Worm (Caenorhabditis elegans) whole organism, L3 larva: ENCODE measurements around the gene grd-3.
"Not testable (repeated sequence)": the region's sequence is repeated elsewhere in the genome, so short reads cannot be mapped to it uniquely, and the experiment has no call there.

Experiments used
- R02D3.7 ChIP-seq: fragments of 150-350 bp; optimal IDR thresholded peaks from 2 replicates; lab custom pipeline; 2014; ENCODE audit warnings: missing biosample characterization, missing genetic modification characterization
- ZK546.5 ChIP-seq: sonication (generic microtip); optimal IDR thresholded peaks from 2 replicates; lab custom pipeline; 2017; ENCODE audit warnings: missing biosample characterization, missing genetic modification characterization
- aly-2 ChIP-seq: fragments of 150-350 bp; optimal IDR thresholded peaks from 2 replicates; lab custom pipeline; 2014; ENCODE audit warnings: missing biosample characterization, missing genetic modification characterization
- ceh-28 ChIP-seq: fragments of 150-350 bp; optimal IDR thresholded peaks from 2 replicates; lab custom pipeline; 2014; ENCODE audit warnings: missing biosample characterization, missing genetic modification reagents, missing genetic modification characterization
- daf-12 ChIP-seq: fragments of 150-350 bp; optimal IDR thresholded peaks from 2 replicates; lab custom pipeline; 2014; ENCODE audit warnings: missing biosample characterization, missing genetic modification reagents, missing genetic modification characterization
- egl-27 ChIP-seq: sonication (generic microtip); optimal IDR thresholded peaks from 4 replicates; lab custom pipeline; 2017; ENCODE audit warnings: missing biosample characterization, missing genetic modification reagents, missing genetic modification characterization
- elt-1 ChIP-seq: fragments of 150-350 bp; optimal IDR thresholded peaks from 2 replicates; lab custom pipeline; 2014; ENCODE audit warnings: missing biosample characterization, missing genetic modification characterization
- elt-2 ChIP-seq: sonication (generic microtip); optimal IDR thresholded peaks from 2 replicates; lab custom pipeline; 2016; ENCODE audit warnings: missing genetic modification reagents, mild to moderate bottlenecking, missing genetic modification characterization, missing compliant biosample characterization
- elt-3 ChIP-seq, 3 experiments: fragments of 150-350 bp in 1 of 3; sonication (generic microtip) in 2 of 3; optimal IDR thresholded peaks; 2 replicates in 2 of 3; 4 replicates in 1 of 3; lab custom pipeline; 2014 to 2017; ENCODE audit warnings: missing biosample characterization in 3 of 3, missing genetic modification characterization in 3 of 3
- fkh-10 ChIP-seq: sonication (generic microtip); optimal IDR thresholded peaks from 2 replicates; lab custom pipeline; 2017; ENCODE audit warnings: missing biosample characterization, missing genetic modification reagents, missing genetic modification characterization
- fkh-2 ChIP-seq: fragments of 150-350 bp; optimal IDR thresholded peaks from 2 replicates; lab custom pipeline; 2014; ENCODE audit warnings: missing biosample characterization, missing genetic modification reagents, missing genetic modification characterization
- hmg-11 ChIP-seq: sonication (generic microtip); optimal IDR thresholded peaks from 2 replicates; lab custom pipeline; 2016; ENCODE audit warnings: missing genetic modification characterization, missing compliant biosample characterization
- jun-1 ChIP-seq: fragments of 150-350 bp; optimal IDR thresholded peaks from 2 replicates; lab custom pipeline; 2014; ENCODE audit warnings: missing biosample characterization, missing genetic modification reagents, missing genetic modification characterization
- lin-15B ChIP-seq: fragments of 150-350 bp; optimal IDR thresholded peaks from 2 replicates; lab custom pipeline; 2014; ENCODE audit warnings: missing biosample characterization, missing genetic modification characterization
- lin-39 ChIP-seq: fragments of 150-350 bp; optimal IDR thresholded peaks from 2 replicates; lab custom pipeline; 2018; ENCODE audit warnings: missing biosample characterization, missing genetic modification reagents, missing genetic modification characterization
- lsy-12 ChIP-seq: sonication (generic microtip); optimal IDR thresholded peaks from 2 replicates; lab custom pipeline; 2016; ENCODE audit warnings: mild to moderate bottlenecking, missing genetic modification characterization, missing compliant biosample characterization
- mdl-1 ChIP-seq: fragments of 150-350 bp; optimal IDR thresholded peaks from 2 replicates; lab custom pipeline; 2014; ENCODE audit warnings: missing biosample characterization, missing genetic modification characterization
- nfya-1 ChIP-seq: sonication (generic microtip); optimal IDR thresholded peaks from 2 replicates; lab custom pipeline; 2017; ENCODE audit warnings: missing genetic modification characterization, mild to moderate bottlenecking, missing compliant biosample characterization, antibody characterized with exemption, moderate library complexity; ENCODE audit not compliant: insufficient read depth
- nhr-23 ChIP-seq: fragments of 150-350 bp; optimal IDR thresholded peaks from 2 replicates; lab custom pipeline; 2014; ENCODE audit warnings: missing biosample characterization, missing genetic modification reagents, missing genetic modification characterization
- nhr-25 ChIP-seq: sonication (generic microtip); optimal IDR thresholded peaks from 2 replicates; lab custom pipeline; 2017; ENCODE audit warnings: missing biosample characterization, missing genetic modification characterization
- nhr-28 ChIP-seq: fragments of 150-350 bp; optimal IDR thresholded peaks from 2 replicates; lab custom pipeline; 2014; ENCODE audit warnings: missing biosample characterization, missing genetic modification characterization
- nhr-67 ChIP-seq: fragments of 150-350 bp; optimal IDR thresholded peaks from 2 replicates; lab custom pipeline; 2014; ENCODE audit warnings: missing biosample characterization, missing genetic modification characterization
- nhr-77 ChIP-seq: fragments of 150-350 bp; optimal IDR thresholded peaks from 2 replicates; lab custom pipeline; 2014; ENCODE audit warnings: missing biosample characterization, missing genetic modification characterization
- pha-4 ChIP-seq: fragments of 150-350 bp; optimal IDR thresholded peaks from 2 replicates; lab custom pipeline; 2014; ENCODE audit warnings: missing biosample characterization, missing genetic modification reagents, missing genetic modification characterization
- sea-2 ChIP-seq: fragments of 150-350 bp; sonication (generic microtip); optimal IDR thresholded peaks from 4 replicates; lab custom pipeline; 2014; ENCODE audit warnings: missing biosample characterization, missing genetic modification reagents, missing genetic modification characterization
- skn-1 ChIP-seq: fragments of 150-350 bp; optimal IDR thresholded peaks from 2 replicates; lab custom pipeline; 2014; ENCODE audit warnings: missing biosample characterization, missing genetic modification characterization
- tbx-2 ChIP-seq: sonication (generic microtip); optimal IDR thresholded peaks from 2 replicates; lab custom pipeline; 2016; ENCODE audit warnings: mild to moderate bottlenecking, missing genetic modification characterization, missing compliant biosample characterization
- unc-62 ChIP-seq: fragments of 150-350 bp; sonication (generic microtip); optimal IDR thresholded peaks from 4 replicates; lab custom pipeline; 2014; ENCODE audit warnings: missing biosample characterization, missing genetic modification reagents, missing genetic modification characterization
- ztf-4 ChIP-seq: fragments of 150-350 bp; optimal IDR thresholded peaks from 2 replicates; lab custom pipeline; 2014; ENCODE audit warnings: missing biosample characterization, missing genetic modification characterization

grd-3 gene

DNA sequence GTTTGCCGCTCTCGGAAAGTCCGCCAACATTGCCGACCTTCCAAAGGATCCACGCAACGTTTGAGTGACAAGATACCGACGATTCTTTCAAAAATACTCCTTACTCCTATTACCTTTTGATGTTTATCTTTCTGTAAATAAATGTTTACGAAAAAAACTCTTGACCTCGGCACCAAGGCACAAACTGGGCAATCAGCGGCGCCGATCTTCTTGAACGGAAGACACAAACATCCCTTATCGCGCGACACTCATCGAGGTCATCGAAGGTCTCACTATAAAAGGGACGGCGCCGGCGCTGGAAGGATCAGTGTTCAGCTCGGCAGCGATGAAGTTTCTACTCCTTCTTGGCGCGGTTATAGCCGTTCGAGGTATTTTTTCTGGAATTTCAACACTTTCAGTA, at the start of gene grd-3:
grd-3 (plus strand) TSS at position 302 of the 400 bp plus-strand sequence.
- TF ChIP-seq ceh-28 (tag; lab: Kevin White, UChicago) (no peak), nhr-23 (peak; percentile 50), mdl-1 (no peak), nhr-25 (tag; lab: Kevin White, UChicago) (peak; percentile 78), egl-27 (tag; lab: Kevin White, UChicago) (no peak), elt-1 (tag; lab: Kevin White, UChicago) (peak; percentile 88), elt-3 (tag; optimal IDR thresholded peaks at IDR 0.05; lab: Kevin White, UChicago) (no peak), tbx-2 (tag; lab: Kevin White, UChicago) (no peak), sea-2 (GFP tag; lab: Kevin White, UChicago) (no peak)

DNA sequence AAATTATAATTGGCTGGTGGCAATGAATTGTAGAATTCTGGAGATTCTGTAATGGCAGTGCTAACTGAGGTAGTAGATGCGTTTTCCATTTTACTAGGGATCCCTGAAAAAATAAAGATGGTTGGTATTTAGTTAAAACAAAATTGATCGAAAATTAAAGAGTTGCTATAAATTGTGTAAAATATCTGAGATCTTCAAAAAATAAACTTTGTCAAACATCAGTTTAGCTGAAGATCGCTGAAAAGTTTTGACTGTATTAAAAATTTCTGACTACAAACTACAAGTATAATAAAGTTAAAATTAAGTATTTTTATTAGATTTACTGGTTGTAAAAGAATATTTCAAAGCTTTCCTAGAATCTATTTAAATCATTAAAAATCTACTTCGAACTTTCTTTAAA, 49.5 kb upstream of the grd-3 start, which contains the start of gene B0546.5:
B0546.5 (minus strand) TSS at position 101 of the 400 bp plus-strand sequence.
- TF ChIP-seq hmg-11; R02D3.7 (tag; lab: Kevin White, UChicago); nhr-23: not testable (repeated sequence)

DNA sequence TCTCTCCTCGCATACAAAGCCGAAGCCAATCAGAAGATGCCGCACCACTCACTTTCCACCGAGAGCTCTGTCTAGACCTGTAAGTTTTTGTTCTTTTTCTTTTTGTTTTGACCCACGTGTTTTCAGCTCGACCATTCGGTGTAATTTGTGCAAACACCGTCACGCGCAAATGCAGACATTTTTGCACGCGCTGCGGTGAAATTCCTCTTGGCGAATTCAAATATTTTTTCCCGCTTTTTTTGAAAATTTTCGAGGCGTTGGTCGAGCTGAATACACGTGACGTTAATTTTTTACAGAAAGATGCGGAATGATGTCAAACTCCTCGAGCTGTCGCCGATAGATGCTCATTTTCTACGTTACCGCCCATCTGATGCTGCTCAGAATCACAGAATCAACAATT, 45.4 kb upstream of the grd-3 start, which contains the start of gene C04C3.4:
C04C3.4 (plus strand) TSS at position 301 of the 400 bp plus-strand sequence.
- not testable (repeated sequence) for TF ChIP-seq fkh-10 (GFP tag; lab: Kevin White, UChicago); ZK546.5 (tag; lab: Kevin White, UChicago); elt-3 (tag; optimal IDR thresholded peaks at IDR 0.05; lab: Kevin White, UChicago)

DNA sequence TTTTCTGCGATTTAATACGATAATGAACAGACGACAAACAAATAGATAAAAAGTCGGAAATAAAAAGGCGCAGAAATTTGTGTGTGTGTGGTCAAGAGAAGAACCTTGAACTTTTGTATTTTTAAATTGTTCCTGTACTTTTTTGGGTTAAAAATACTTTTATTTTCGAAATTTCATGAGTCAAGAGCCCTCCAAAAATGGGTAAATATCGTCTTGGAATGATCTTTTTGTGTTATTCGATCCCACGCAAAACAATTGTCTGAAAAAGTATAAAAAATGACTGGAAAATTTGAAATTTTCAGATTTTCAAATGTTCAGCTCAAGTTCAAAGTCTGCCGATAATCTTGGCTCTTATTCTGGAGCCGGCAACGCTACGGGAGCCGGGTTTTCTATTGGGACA, 43.9 kb upstream of the grd-3 start, which contains the start of gene C04C3.14:
C04C3.14 (plus strand) TSS at position 301 of the 400 bp plus-strand sequence.
- no peak for TF ChIP-seq ztf-4 (tag; lab: Kevin White, UChicago)
- TF ChIP-seq unc-62 (GFP tag; lab: Kevin White, UChicago), result no peak
- TF ChIP-seq nhr-28 (tag; lab: Kevin White, UChicago), result no peak
- no peak for TF ChIP-seq hmg-11
- TF ChIP-seq daf-12 (tag; lab: Kevin White, UChicago), result no peak

DNA sequence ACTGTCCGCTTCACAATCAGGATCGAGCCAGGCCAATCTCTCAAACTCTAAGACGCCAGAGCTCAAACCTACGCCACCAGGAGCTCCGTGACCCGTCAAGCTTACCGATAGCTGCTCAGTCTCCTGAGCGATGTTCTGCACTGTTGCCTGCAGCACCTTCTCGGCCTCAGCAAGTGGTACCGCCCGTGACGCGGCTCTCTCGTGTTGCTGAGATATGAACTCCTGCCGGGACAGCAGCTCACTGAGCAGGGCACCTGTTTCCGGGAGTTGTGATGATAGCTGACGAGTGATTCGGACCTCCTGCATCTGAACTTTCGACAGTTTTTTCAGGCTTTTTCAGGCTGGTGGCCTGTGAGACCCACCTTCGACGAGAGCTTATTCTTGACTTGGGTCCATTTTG, 41.4 kb upstream of the grd-3 start:
- TF ChIP-seq nhr-67 (tag; lab: Kevin White, UChicago) (no peak), lsy-12 (tag; lab: Kevin White, UChicago) (no peak), fkh-2 (no peak), nhr-77 (no peak), lin-39 (tag; lab: Kevin White, UChicago) (no peak), jun-1 (tag; lab: Kevin White, UChicago) (no peak), ZK546.5 (tag; lab: Kevin White, UChicago) (no peak), aly-2 (no peak), R02D3.7 (tag; lab: Kevin White, UChicago) (no peak), egl-27 (tag; lab: Kevin White, UChicago) (no peak)

DNA sequence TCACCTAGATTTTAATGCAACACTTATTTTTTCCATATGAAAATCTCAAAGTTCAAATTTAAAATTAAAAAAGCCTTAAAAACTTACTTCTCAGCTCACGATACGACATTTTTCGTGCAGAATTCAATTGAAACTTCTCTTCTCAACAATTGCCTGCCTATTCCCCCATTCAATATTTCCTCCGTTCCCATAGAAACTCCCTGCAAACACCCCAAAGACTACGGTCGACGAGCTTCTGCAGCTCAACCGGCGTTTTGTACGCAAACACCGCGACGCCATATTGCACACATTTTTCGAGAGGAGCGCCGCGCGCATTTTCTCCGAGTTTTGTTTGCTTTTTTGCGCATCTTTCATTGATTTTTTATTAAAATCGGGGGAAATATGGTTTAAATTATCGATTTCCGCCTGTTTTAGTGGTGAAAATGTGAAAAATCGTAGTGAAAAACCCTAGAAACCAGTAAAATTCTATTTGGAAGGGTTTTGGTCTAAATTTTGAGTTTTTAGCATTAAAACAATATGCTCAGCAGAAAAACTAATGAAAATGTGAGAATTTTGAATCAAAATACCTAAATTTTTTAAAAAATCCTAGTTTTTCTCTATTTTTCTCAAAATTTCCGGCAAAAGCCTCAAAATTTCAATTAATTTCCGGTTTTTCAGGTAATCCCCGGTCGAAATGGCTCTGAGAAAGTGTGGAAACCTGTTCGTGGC, 40.3 kb upstream of the grd-3 start, which contains the start of the genes dyf-3 and pdhb-1:
dyf-3 (minus strand) TSS at position 217 of the 708 bp plus-strand sequence.
pdhb-1 (plus strand) TSS at position 658 of the 708 bp plus-strand sequence.
- TF ChIP-seq skn-1 (tag; lab: Kevin White, UChicago) (no peak), nhr-77 (no peak), nfya-1 (tag; lab: Kevin White, UChicago) (peak; percentile 65), elt-3 (tag; optimal IDR thresholded peaks at IDR 0.05; lab: Kevin White, UChicago) (no peak), pha-4 (tag; lab: Kevin White, UChicago) (peak; percentile 37), lin-15B (peak; percentile 33), fkh-2 (no peak), hmg-11 (peak; percentile 58), ZK546.5 (tag; lab: Kevin White, UChicago) (no peak), elt-2 (tag; lab: Kevin White, UChicago) (peak; percentile 28)
